Worm (Caenorhabditis elegans) whole organism, late embryonic: ENCODE data around the gene C45H4.14.

Experiments
- C08G9.2 ChIP-seq: sonication (generic microtip); optimal IDR thresholded peaks from 2 replicates; lab custom pipeline; 2016; ENCODE audit warnings: mild to moderate bottlenecking, missing genetic modification characterization, moderate library complexity, missing compliant biosample characterization
- C38D4.7 ChIP-seq: fragments of 200-800 bp; sonication (Bioruptor generic); optimal IDR thresholded peaks from 2 replicates; lab custom pipeline; 2018; ENCODE audit warnings: mild to moderate bottlenecking, missing genetic modification characterization, moderate library complexity, missing compliant biosample characterization
- K02D7.2 ChIP-seq: sonication (generic microtip); optimal IDR thresholded peaks from 2 replicates; lab custom pipeline; 2017; ENCODE audit warnings: mild to moderate bottlenecking, missing genetic modification characterization, missing compliant biosample characterization
- K09A11.1 ChIP-seq: sonication (generic microtip); optimal IDR thresholded peaks from 2 replicates; lab custom pipeline; 2017; ENCODE audit warnings: antibody characterized with exemption, mild to moderate bottlenecking, missing genetic modification characterization, missing compliant biosample characterization; ENCODE audit not compliant: insufficient read depth
- ahr-1 ChIP-seq: sonication (generic microtip); optimal IDR thresholded peaks from 2 replicates; lab custom pipeline; 2016; ENCODE audit warnings: missing genetic modification characterization, missing compliant biosample characterization
- ama-1 ChIP-seq: fragments of 150-350 bp; optimal IDR thresholded peaks from 2 replicates; lab custom pipeline; 2014
- ceh-14 ChIP-seq: sonication (generic microtip); optimal IDR thresholded peaks from 2 replicates; lab custom pipeline; 2016; ENCODE audit warnings: missing genotype, missing genetic modification characterization, missing compliant biosample characterization
- ceh-19 ChIP-seq: fragments of 200-800 bp; sonication (Bioruptor generic); optimal IDR thresholded peaks from 2 replicates; lab custom pipeline; 2018; ENCODE audit warnings: mild to moderate bottlenecking, missing genetic modification characterization, missing compliant biosample characterization
- ceh-22 ChIP-seq: sonication (generic microtip); optimal IDR thresholded peaks from 2 replicates; lab custom pipeline; 2017; ENCODE audit warnings: missing biosample characterization, missing genetic modification characterization
- ceh-24 ChIP-seq: sonication (generic microtip); optimal IDR thresholded peaks from 2 replicates; lab custom pipeline; 2016; ENCODE audit warnings: mild to moderate bottlenecking, missing genetic modification characterization, missing compliant biosample characterization
- ceh-31 ChIP-seq: sonication (generic microtip); optimal IDR thresholded peaks from 2 replicates; lab custom pipeline; 2016; ENCODE audit warnings: missing genetic modification characterization, missing compliant biosample characterization
- ceh-34 ChIP-seq: sonication (generic microtip); optimal IDR thresholded peaks from 2 replicates; lab custom pipeline; 2016; ENCODE audit warnings: mild to moderate bottlenecking, missing genetic modification characterization, missing compliant biosample characterization
- ceh-45 ChIP-seq: fragments of 200-800 bp; sonication (Bioruptor generic); IDR thresholded peaks from 2 replicates; pipeline ENCODE4 v1.3.6; 2022; ENCODE audit warnings: missing genetic modification reagents, missing genetic modification characterization, missing compliant biosample characterization
- ceh-48 ChIP-seq: sonication (generic microtip); optimal IDR thresholded peaks from 2 replicates; lab custom pipeline; 2016; ENCODE audit warnings: missing genetic modification characterization, inconsistent platforms, missing compliant biosample characterization
- ceh-6 ChIP-seq: fragments of 200-800 bp; sonication (Bioruptor generic); optimal IDR thresholded peaks from 2 replicates; lab custom pipeline; 2018; ENCODE audit warnings: mild to moderate bottlenecking, missing genetic modification characterization, missing compliant biosample characterization
- che-1 ChIP-seq: sonication (generic microtip); optimal IDR thresholded peaks from 2 replicates; lab custom pipeline; 2016; ENCODE audit warnings: mild to moderate bottlenecking, missing genetic modification characterization, missing compliant biosample characterization
- elt-2 ChIP-seq: sonication (generic microtip); optimal IDR thresholded peaks from 2 replicates; lab custom pipeline; 2016; ENCODE audit warnings: missing genetic modification reagents, missing genetic modification characterization, missing compliant biosample characterization
- elt-4 ChIP-seq: sonication (generic microtip); optimal IDR thresholded peaks from 2 replicates; lab custom pipeline; 2016; ENCODE audit warnings: missing genetic modification characterization, missing compliant biosample characterization
- fkh-10 ChIP-seq: fragments of 150-350 bp; optimal IDR thresholded peaks from 2 replicates; lab custom pipeline; 2014; ENCODE audit warnings: missing biosample characterization, missing genetic modification reagents, missing genetic modification characterization
- fkh-6 ChIP-seq: sonication (generic microtip); optimal IDR thresholded peaks from 2 replicates; lab custom pipeline; 2016; ENCODE audit warnings: missing genetic modification characterization, missing compliant biosample characterization
- hlh-13 ChIP-seq: fragments of 200-800 bp; sonication (Bioruptor generic); optimal IDR thresholded peaks from 2 replicates; lab custom pipeline; 2018; ENCODE audit warnings: mild to moderate bottlenecking, missing genetic modification characterization, missing compliant biosample characterization
- hlh-15 ChIP-seq: sonication (generic microtip); optimal IDR thresholded peaks from 2 replicates; lab custom pipeline; 2016; ENCODE audit warnings: missing genetic modification characterization, missing compliant biosample characterization
- hlh-30 ChIP-seq: sonication (generic microtip); optimal IDR thresholded peaks from 2 replicates; lab custom pipeline; 2017; ENCODE audit warnings: antibody characterized with exemption, missing genetic modification characterization, missing compliant biosample characterization; ENCODE audit not compliant: insufficient read depth
- lim-6 ChIP-seq: sonication (generic microtip); optimal IDR thresholded peaks from 2 replicates; lab custom pipeline; 2016; ENCODE audit warnings: missing genetic modification characterization, missing compliant biosample characterization
- mec-3 ChIP-seq: sonication (generic microtip); optimal IDR thresholded peaks from 2 replicates; lab custom pipeline; 2016; ENCODE audit warnings: borderline replicate concordance, missing genetic modification characterization, missing compliant biosample characterization
- nfya-1 ChIP-seq: sonication (generic microtip); optimal IDR thresholded peaks from 2 replicates; lab custom pipeline; 2017; ENCODE audit warnings: missing genetic modification characterization, mild to moderate bottlenecking, missing compliant biosample characterization, antibody characterized with exemption, moderate library complexity
- nhr-11 ChIP-seq: fragments of 150-350 bp; optimal IDR thresholded peaks from 2 replicates; lab custom pipeline; 2014; ENCODE audit warnings: missing biosample characterization, missing genetic modification characterization
- nhr-232 ChIP-seq: sonication (generic microtip); optimal IDR thresholded peaks from 2 replicates; lab custom pipeline; 2016; ENCODE audit warnings: missing genetic modification characterization, missing compliant biosample characterization
- npax-4 ChIP-seq: sonication (generic microtip); optimal IDR thresholded peaks from 2 replicates; lab custom pipeline; 2016; ENCODE audit warnings: missing genetic modification characterization, missing compliant biosample characterization
- pag-3 ChIP-seq: sonication (generic microtip); optimal IDR thresholded peaks from 2 replicates; lab custom pipeline; 2016; ENCODE audit warnings: missing compliant biosample characterization, missing genetic modification characterization, borderline replicate concordance
- pha-4 ChIP-seq: fragments of 150-350 bp; optimal IDR thresholded peaks from 2 replicates; lab custom pipeline; 2018; ENCODE audit warnings: missing biosample characterization, missing genetic modification reagents, missing genetic modification characterization
- pqm-1 ChIP-seq: sonication (generic microtip); optimal IDR thresholded peaks from 2 replicates; lab custom pipeline; 2016; ENCODE audit warnings: missing genetic modification characterization, missing compliant biosample characterization
- rnt-1 ChIP-seq: sonication (generic microtip); optimal IDR thresholded peaks from 2 replicates; lab custom pipeline; 2016; ENCODE audit warnings: missing genetic modification characterization, missing compliant biosample characterization
- sdc-2 ChIP-seq: sonication (generic microtip); optimal IDR thresholded peaks from 2 replicates; lab custom pipeline; 2016; ENCODE audit warnings: missing genotype, missing genetic modification characterization, missing compliant biosample characterization
- sox-2 ChIP-seq: fragments of 200-800 bp; sonication (Bioruptor generic); IDR thresholded peaks from 2 replicates; pipeline ENCODE4 v1.3.6; 2022; ENCODE audit warnings: missing genetic modification reagents, missing genetic modification characterization, missing compliant biosample characterization
- sox-4 ChIP-seq: sonication (generic microtip); optimal IDR thresholded peaks from 2 replicates; lab custom pipeline; 2017; ENCODE audit warnings: mild to moderate bottlenecking, missing genetic modification characterization, inconsistent platforms, missing compliant biosample characterization
- ttx-3 ChIP-seq: sonication (generic microtip); optimal IDR thresholded peaks from 2 replicates; lab custom pipeline; 2016; ENCODE audit warnings: missing genetic modification reagents, missing genetic modification characterization, missing compliant biosample characterization
- unc-3 ChIP-seq, 2 experiments: fragments of 200-800 bp in 1 of 2; sonication (Bioruptor generic) in 1 of 2; sonication (generic microtip) in 1 of 2; conservative IDR thresholded peaks in 1 of 2; optimal IDR thresholded peaks in 1 of 2; 2 replicates each; pipeline versions ENCODE4 v1.3.6 to Lab custom; 2016 to 2022; ENCODE audit warnings: missing compliant biosample characterization in 2 of 2, missing genetic modification characterization in 2 of 2, missing genetic modification reagents in 1 of 2
- unc-42 ChIP-seq: sonication (generic microtip); optimal IDR thresholded peaks from 2 replicates; lab custom pipeline; 2016; ENCODE audit warnings: missing genotype, missing genetic modification characterization, missing compliant biosample characterization

The C45H4.14 gene

DNA sequence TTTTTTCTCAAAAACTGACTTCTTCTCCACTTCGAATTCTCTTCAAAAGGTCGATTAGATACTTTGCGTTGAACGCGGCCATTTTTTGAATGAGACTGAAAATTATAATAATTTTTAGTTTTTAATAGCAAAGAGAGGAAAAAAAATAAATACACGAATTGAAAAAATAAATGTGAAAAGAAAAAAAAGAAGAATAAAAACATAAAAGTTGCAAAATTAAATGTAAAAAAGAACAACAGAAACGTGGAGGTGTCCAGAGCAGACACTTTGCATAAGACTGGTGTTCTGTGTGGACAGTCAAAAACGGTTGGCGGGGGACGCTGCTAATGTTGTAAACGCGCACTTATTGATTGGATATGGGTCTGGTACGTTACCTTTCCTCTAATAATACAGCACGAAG is at the start of gene C45H4.14:
Gene C45H4.14 (minus strand): TSS at position 101 of the 400 bp plus-strand sequence.
- TF ChIP-seq C38D4.7 (GFP tag; lab: Kevin White, UChicago) (no peak), lim-6 (tag; lab: Kevin White, UChicago) (no peak), pag-3 (tag; lab: Kevin White, UChicago) (no peak), fkh-6 (tag; lab: Kevin White, UChicago) (no peak), ahr-1 (no peak), K09A11.1 (tag; lab: Kevin White, UChicago) (no peak), fkh-10 (GFP tag; lab: Kevin White, UChicago) (no peak), unc-3 (GFP tag; conservative IDR thresholded peaks at IDR 0.05; lab: Robert Waterston, UW) (no peak), unc-3 (tag; optimal IDR thresholded peaks at IDR 0.05; lab: Kevin White, UChicago) (no peak), pha-4 (tag; lab: Kevin White, UChicago) (no peak), hlh-15 (tag; lab: Kevin White, UChicago) (no peak), ceh-14 (no peak)

DNA sequence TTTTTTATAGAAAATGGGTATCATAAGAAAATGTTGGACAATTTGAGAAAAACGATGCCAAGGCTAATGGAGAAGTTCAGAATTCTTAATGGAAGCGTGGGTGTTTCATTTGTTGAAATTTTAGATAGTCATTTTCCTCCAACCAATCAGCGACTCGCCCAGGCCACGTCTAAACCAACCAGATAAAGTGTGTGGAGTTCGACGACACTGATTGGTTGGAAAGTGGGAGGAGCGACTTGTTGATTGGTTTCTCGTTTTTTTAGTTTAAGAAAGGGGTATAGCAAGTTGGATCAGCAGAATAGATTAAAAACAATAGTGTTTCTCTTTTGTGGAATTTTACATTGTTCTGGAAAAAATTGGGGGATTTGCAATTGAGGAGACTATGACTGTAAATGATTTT is 48.3 kb upstream of the C45H4.14 start:
- TF ChIP-seq pqm-1 (tag; lab: Kevin White, UChicago) (no peak), nhr-11 (tag; lab: Kevin White, UChicago) (no peak), nfya-1 (peak; percentile 92)
- TF ChIP-seq, all 69 proteins: peak for 1

DNA sequence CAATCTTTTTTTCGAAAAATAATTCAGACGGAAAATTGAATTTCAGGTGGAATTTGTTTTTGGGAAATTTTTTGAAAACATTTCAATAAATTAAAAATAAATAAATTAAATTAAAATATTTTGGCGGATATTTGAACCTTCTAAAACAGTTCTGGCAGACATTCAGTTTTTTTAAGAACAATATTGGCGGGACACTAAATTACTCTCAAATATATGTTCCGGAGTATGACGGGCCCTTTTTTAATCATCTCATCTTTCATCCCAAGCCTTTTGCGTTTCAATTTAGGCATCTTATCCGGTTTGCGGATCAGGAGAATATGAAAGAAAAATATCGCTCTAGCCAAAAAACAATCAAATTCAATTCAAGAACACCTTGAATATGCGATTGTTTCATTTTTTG is 47.6 kb upstream of the C45H4.14 start, which contains the start of gene svh-11:
Gene svh-11 (plus strand): TSS at position 301 of the 400 bp plus-strand sequence.
- TF ChIP-seq ama-1, result no peak
- no peak for TF ChIP-seq mec-3 (tag; lab: Kevin White, UChicago)
- TF ChIP-seq C38D4.7 (GFP tag; lab: Kevin White, UChicago), result no peak
- no peak for TF ChIP-seq nhr-232 (tag; lab: Kevin White, UChicago)
- no peak for TF ChIP-seq ahr-1
- TF ChIP-seq nfya-1, result no peak
- no peak for TF ChIP-seq ceh-19 (GFP tag; lab: Kevin White, UChicago)
- no peak for TF ChIP-seq ceh-22 (tag; lab: Kevin White, UChicago)
- no peak for TF ChIP-seq fkh-10 (GFP tag; lab: Kevin White, UChicago)
- no peak for TF ChIP-seq hlh-30 (tag; lab: Kevin White, UChicago)
- no peak for TF ChIP-seq unc-42 (tag; lab: Kevin White, UChicago)
- TF ChIP-seq elt-2 (tag; lab: Kevin White, UChicago), result no peak
- TF ChIP-seq ceh-34, result no peak
- no peak for TF ChIP-seq ceh-45

DNA sequence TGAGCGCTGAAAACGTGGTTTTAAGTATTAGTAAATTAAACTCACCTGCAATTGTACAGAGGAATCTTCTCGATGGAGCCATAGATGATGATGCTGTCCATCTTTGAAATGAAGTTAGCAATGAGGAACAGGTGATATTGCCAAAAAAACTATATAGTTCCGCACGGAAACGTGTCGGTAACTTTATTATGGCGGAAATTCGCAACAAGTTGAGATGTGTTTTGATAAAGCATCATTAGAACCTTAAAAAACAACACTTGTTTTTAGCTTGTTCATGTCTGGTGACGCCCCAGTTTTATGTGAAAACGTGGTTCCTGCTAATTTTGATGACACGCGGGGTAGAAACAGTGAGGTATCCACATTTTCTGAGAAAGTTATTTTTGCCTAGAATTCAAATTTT is 47.0 kb upstream of the C45H4.14 start, which contains the start of gene srt-40:
Gene srt-40 (minus strand): TSS at position 101 of the 400 bp plus-strand sequence.
- TF ChIP-seq rnt-1 (no peak), hlh-13 (GFP tag; lab: Kevin White, UChicago) (no peak), npax-4 (tag; lab: Kevin White, UChicago) (no peak), pag-3 (tag; lab: Kevin White, UChicago) (no peak), ceh-48 (tag; lab: Kevin White, UChicago) (no peak), ttx-3 (no peak), sox-2 (GFP tag; lab: Robert Waterston, UW) (no peak)

DNA sequence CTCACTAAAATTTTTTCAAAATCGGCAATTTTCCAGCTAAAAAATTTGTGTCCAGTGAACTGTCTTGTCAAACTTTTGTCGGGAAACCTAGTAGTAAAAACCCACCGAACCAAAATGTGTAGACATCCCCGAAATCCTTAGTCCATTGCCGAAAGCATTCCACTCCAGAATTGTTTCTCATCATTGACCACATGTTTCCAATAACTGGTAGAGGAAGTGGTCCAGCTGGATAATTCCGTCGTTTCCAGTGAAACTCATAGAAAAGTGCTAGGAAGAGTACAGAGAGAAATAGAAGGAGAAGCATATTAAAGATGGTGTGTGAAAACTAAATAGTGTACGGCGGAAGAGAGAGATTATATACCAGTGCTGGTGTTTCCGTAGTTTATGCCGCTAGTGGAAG is 44.8 kb upstream of the C45H4.14 start, which contains the start of gene cyp-33C12:
Gene cyp-33C12 (minus strand): TSS at position 321 of the 400 bp plus-strand sequence.
- TF ChIP-seq unc-42 (tag; lab: Kevin White, UChicago), result no peak

- no peak for TF ChIP-seq ceh-48 (tag; lab: Kevin White, UChicago)
- no peak for TF ChIP-seq C38D4.7 (GFP tag; lab: Kevin White, UChicago)
- no peak for TF ChIP-seq K02D7.2 (tag; lab: Kevin White, UChicago)
- no peak for TF ChIP-seq rnt-1
- TF ChIP-seq ceh-6 (GFP tag; lab: Kevin White, UChicago), result no peak
- no peak for TF ChIP-seq nhr-232 (tag; lab: Kevin White, UChicago)
- TF ChIP-seq ceh-34, result no peak
- TF ChIP-seq hlh-30 (tag; lab: Kevin White, UChicago), result no peak
- no peak for TF ChIP-seq ceh-45
- TF ChIP-seq fkh-6 (tag; lab: Kevin White, UChicago), result no peak
- TF ChIP-seq ceh-31, result no peak
- TF ChIP-seq elt-4 (tag; lab: Kevin White, UChicago), result no peak
- TF ChIP-seq ceh-24 (tag; lab: Kevin White, UChicago), result no peak
- no peak for TF ChIP-seq sdc-2 (tag; lab: Kevin White, UChicago)
- TF ChIP-seq mec-3 (tag; lab: Kevin White, UChicago), result no peak
- TF ChIP-seq sox-4 (tag; lab: Kevin White, UChicago), result no peak
- TF ChIP-seq C08G9.2, result no peak
- TF ChIP-seq che-1 (tag; lab: Kevin White, UChicago), result no peak
- TF ChIP-seq, all 69 proteins: peak for 0
Observed at ce11 chrV:2201240-2201639, 42.0 kb upstream of the C45H4.14 start, which contains the start of gene cyp-32B1. Gene cyp-32B1, minus strand, starts transcription at chrV:2201415.
